Worm (Caenorhabditis elegans) whole organism, young adult: ENCODE data around the gene F52C9.3.

Experiments used
- D2030.7 ChIP-seq: fragments of 200-800 bp; sonication (Bioruptor generic); IDR thresholded peaks from 2 replicates; pipeline ENCODE4 v1.3.6; 2022; ENCODE audit warnings: missing genetic modification reagents, missing genetic modification characterization, missing compliant biosample characterization
- F10E7.11 ChIP-seq: sonication (generic microtip); optimal IDR thresholded peaks from 2 replicates; lab custom pipeline; 2017; ENCODE audit warnings: mild to moderate bottlenecking, missing genetic modification characterization, moderate library complexity, missing compliant biosample characterization
- F33H1.4 ChIP-seq: fragments of 200-800 bp; sonication (Bioruptor generic); IDR thresholded peaks from 2 replicates; pipeline ENCODE4 v1.3.6; 2022; ENCODE audit warnings: missing genetic modification reagents, missing genetic modification characterization, missing compliant biosample characterization
- F37B4.10 ChIP-seq: fragments of 200-800 bp; sonication (Bioruptor generic); IDR thresholded peaks from 2 replicates; pipeline ENCODE4 v1.3.6; 2022; ENCODE audit warnings: missing genetic modification characterization, missing compliant biosample characterization
- K11D2.4 ChIP-seq: fragments of 200-800 bp; sonication (Bioruptor generic); IDR thresholded peaks from 2 replicates; pipeline ENCODE4 v1.3.6; 2022; ENCODE audit warnings: missing genetic modification reagents, missing genetic modification characterization, missing compliant biosample characterization
- T07F8.4 ChIP-seq: sonication (generic microtip); optimal IDR thresholded peaks from 2 replicates; lab custom pipeline; 2016; ENCODE audit warnings: mild to moderate bottlenecking, missing genetic modification characterization, moderate library complexity, missing compliant biosample characterization
- Y56A3A.18 ChIP-seq: fragments of 200-800 bp; sonication (Bioruptor generic); IDR thresholded peaks from 2 replicates; pipeline ENCODE4 v1.3.6; 2022; ENCODE audit warnings: missing genetic modification reagents, missing genetic modification characterization, missing compliant biosample characterization
- Y67H2A.10 ChIP-seq: fragments of 200-800 bp; sonication (Bioruptor generic); conservative IDR thresholded peaks from 2 replicates; pipeline ENCODE4 v1.3.6; 2022; ENCODE audit warnings: missing genetic modification reagents, missing genetic modification characterization, missing compliant biosample characterization
- akir-1 ChIP-seq: fragments of 200-800 bp; sonication (Bioruptor generic); optimal IDR thresholded peaks from 2 replicates; lab custom pipeline; 2018; ENCODE audit warnings: mild to moderate bottlenecking, missing genetic modification characterization, moderate library complexity, missing compliant biosample characterization
- ama-1 ChIP-seq, 3 experiments: fragments of 150-350 bp in 1 of 3; sonication (generic microtip) in 2 of 3; optimal IDR thresholded peaks; 2 replicates each; lab custom pipeline; 2014 to 2018; ENCODE audit warnings: missing biosample characterization in 2 of 3, missing genetic modification characterization in 2 of 3, missing genetic modification reagents in 2 of 3
- aptf-2 ChIP-seq: fragments of 200-800 bp; sonication (Bioruptor generic); conservative IDR thresholded peaks from 2 replicates; pipeline ENCODE4 v1.3.6; 2022; ENCODE audit warnings: missing genetic modification reagents, missing genetic modification characterization, missing compliant biosample characterization
- atf-7 ChIP-seq: sonication (generic microtip); optimal IDR thresholded peaks from 2 replicates; lab custom pipeline; 2017; ENCODE audit warnings: mild to moderate bottlenecking, missing genetic modification characterization, missing compliant biosample characterization
- athp-1 ChIP-seq: sonication (generic microtip); optimal IDR thresholded peaks from 2 replicates; lab custom pipeline; 2017; ENCODE audit warnings: mild to moderate bottlenecking, missing genetic modification characterization, missing compliant biosample characterization
- attf-3 ChIP-seq: fragments of 200-800 bp; sonication (Bioruptor generic); conservative IDR thresholded peaks from 2 replicates; pipeline ENCODE4 v1.3.6; 2022; ENCODE audit warnings: missing genetic modification reagents, missing genetic modification characterization, missing compliant biosample characterization
- attf-5 ChIP-seq: fragments of 200-800 bp; sonication (Bioruptor generic); optimal IDR thresholded peaks from 2 replicates; lab custom pipeline; 2018; ENCODE audit warnings: mild to moderate bottlenecking, missing genetic modification characterization, missing compliant biosample characterization
- attf-6 ChIP-seq: fragments of 200-800 bp; sonication (Bioruptor generic); IDR thresholded peaks from 2 replicates; pipeline ENCODE4 v1.3.6; 2022; ENCODE audit warnings: missing genetic modification reagents, missing genetic modification characterization, missing compliant biosample characterization
- bed-1 ChIP-seq: fragments of 200-800 bp; sonication (Bioruptor generic); IDR thresholded peaks from 2 replicates; pipeline ENCODE4 v1.3.6; 2022; ENCODE audit warnings: missing genetic modification reagents, missing genetic modification characterization, missing compliant biosample characterization
- cebp-1 ChIP-seq, 2 experiments: fragments of 200-800 bp in 1 of 2; sonication (Bioruptor generic) in 1 of 2; sonication (generic microtip) in 1 of 2; IDR thresholded peaks in 1 of 2; optimal IDR thresholded peaks in 1 of 2; 2 replicates each; pipeline versions ENCODE4 v1.3.6 to Lab custom; 2017 to 2022; ENCODE audit warnings: missing compliant biosample characterization in 2 of 2, missing genetic modification characterization in 2 of 2, mild to moderate bottlenecking in 1 of 2, missing genetic modification reagents in 1 of 2, moderate library complexity in 1 of 2
- ceh-100 ChIP-seq: fragments of 200-800 bp; sonication (Bioruptor generic); IDR thresholded peaks from 2 replicates; pipeline ENCODE4 v1.3.6; 2022; ENCODE audit warnings: missing genetic modification reagents, missing genetic modification characterization, missing compliant biosample characterization
- ceh-27 ChIP-seq: fragments of 200-800 bp; sonication (Bioruptor generic); optimal IDR thresholded peaks from 2 replicates; lab custom pipeline; 2018; ENCODE audit warnings: mild to moderate bottlenecking, missing genetic modification characterization, moderate library complexity, missing compliant biosample characterization
- ceh-40 ChIP-seq: fragments of 200-800 bp; sonication (Bioruptor generic); IDR thresholded peaks from 2 replicates; pipeline ENCODE4 v1.3.6; 2022; ENCODE audit warnings: missing genetic modification characterization, missing compliant biosample characterization
- ceh-58 ChIP-seq: fragments of 200-800 bp; sonication (Bioruptor generic); IDR thresholded peaks from 2 replicates; pipeline ENCODE4 v1.3.6; 2022; ENCODE audit warnings: missing genetic modification characterization, missing compliant biosample characterization
- die-1 ChIP-seq: sonication (generic microtip); optimal IDR thresholded peaks from 2 replicates; lab custom pipeline; 2016; ENCODE audit warnings: missing genotype, mild to moderate bottlenecking, missing genetic modification characterization, missing compliant biosample characterization
- efl-1 ChIP-seq: fragments of 150-350 bp; optimal IDR thresholded peaks from 2 replicates; lab custom pipeline; 2014; ENCODE audit warnings: missing biosample characterization, missing genetic modification reagents, missing genetic modification characterization
- ekl-4 ChIP-seq: fragments of 200-800 bp; sonication (Bioruptor generic); IDR thresholded peaks from 2 replicates; pipeline ENCODE4 v1.3.6; 2022; ENCODE audit warnings: missing genetic modification reagents, missing genetic modification characterization, missing compliant biosample characterization
- fkh-3 ChIP-seq: sonication (generic microtip); optimal IDR thresholded peaks from 2 replicates; lab custom pipeline; 2016; ENCODE audit warnings: mild to moderate bottlenecking, missing genetic modification characterization, missing compliant biosample characterization
- hmg-1.2 ChIP-seq: fragments of 200-800 bp; sonication (Bioruptor generic); IDR thresholded peaks from 2 replicates; pipeline ENCODE4 v1.3.6; 2022; ENCODE audit warnings: missing genetic modification reagents, missing genetic modification characterization, missing compliant biosample characterization
- let-526 ChIP-seq: fragments of 200-800 bp; sonication (Bioruptor generic); IDR thresholded peaks from 2 replicates; pipeline ENCODE4 v1.3.6; 2022; ENCODE audit warnings: missing genetic modification reagents, missing genetic modification characterization, missing compliant biosample characterization
- let-607 ChIP-seq, 2 experiments: fragments of 200-800 bp in 1 of 2; sonication (Bioruptor generic) in 1 of 2; sonication (generic microtip) in 1 of 2; optimal IDR thresholded peaks; 2 replicates each; lab custom pipeline; 2016 to 2018; ENCODE audit warnings: mild to moderate bottlenecking in 2 of 2, missing compliant biosample characterization in 2 of 2, missing genetic modification characterization in 2 of 2, moderate library complexity in 2 of 2, missing genotype in 1 of 2
- lin-54 ChIP-seq: fragments of 200-800 bp; sonication (Bioruptor generic); optimal IDR thresholded peaks from 2 replicates; lab custom pipeline; 2018; ENCODE audit warnings: mild to moderate bottlenecking, missing genetic modification characterization, missing compliant biosample characterization
- lir-1 ChIP-seq: fragments of 200-800 bp; sonication (Bioruptor generic); conservative IDR thresholded peaks from 2 replicates; pipeline ENCODE4 v1.3.6; 2022; ENCODE audit warnings: missing genetic modification reagents, missing genetic modification characterization, missing compliant biosample characterization
- lsl-1 ChIP-seq: fragments of 200-800 bp; sonication (Bioruptor generic); optimal IDR thresholded peaks from 2 replicates; lab custom pipeline; 2018; ENCODE audit warnings: mild to moderate bottlenecking, missing genetic modification characterization, moderate library complexity, missing compliant biosample characterization
- madf-6 ChIP-seq: fragments of 200-800 bp; sonication (Bioruptor generic); IDR thresholded peaks from 2 replicates; pipeline ENCODE4 v1.3.6; 2022; ENCODE audit warnings: missing genetic modification reagents, missing genetic modification characterization, missing compliant biosample characterization
- mcd-1 ChIP-seq: fragments of 200-800 bp; sonication (Bioruptor generic); IDR thresholded peaks from 2 replicates; pipeline ENCODE4 v1.3.6; 2022; ENCODE audit warnings: missing genetic modification reagents, missing genetic modification characterization, missing compliant biosample characterization
- nfyb-1 ChIP-seq: fragments of 200-800 bp; sonication (Bioruptor generic); IDR thresholded peaks from 2 replicates; pipeline ENCODE4 v1.3.6; 2022; ENCODE audit warnings: missing genetic modification reagents, missing genetic modification characterization, missing compliant biosample characterization
- nhr-27 ChIP-seq: fragments of 200-800 bp; sonication (Bioruptor generic); optimal IDR thresholded peaks from 2 replicates; lab custom pipeline; 2018; ENCODE audit warnings: mild to moderate bottlenecking, missing genetic modification characterization, moderate library complexity, missing compliant biosample characterization
- pbrm-1 ChIP-seq: fragments of 200-800 bp; sonication (Bioruptor generic); IDR thresholded peaks from 2 replicates; pipeline ENCODE4 v1.3.6; 2022; ENCODE audit warnings: missing genetic modification reagents, missing genetic modification characterization, missing compliant biosample characterization
- pha-4 ChIP-seq: fragments of 150-350 bp; sonication (generic microtip); optimal IDR thresholded peaks from 2 replicates; lab custom pipeline; 2014; ENCODE audit warnings: missing biosample characterization, missing genetic modification reagents, missing genetic modification characterization
- rec-8 ChIP-seq, 2 experiments: sonication (generic microtip); optimal IDR thresholded peaks; 2 replicates each; lab custom pipeline; 2016; ENCODE audit warnings: mild to moderate bottlenecking in 2 of 2, missing genetic modification characterization in 2 of 2, missing genetic modification reagents in 2 of 2, missing genotype in 2 of 2, missing biosample characterization in 1 of 2, missing compliant biosample characterization in 1 of 2, moderate library complexity in 1 of 2
- repo-1 ChIP-seq: sonication (generic microtip); optimal IDR thresholded peaks from 2 replicates; lab custom pipeline; 2017; ENCODE audit warnings: mild to moderate bottlenecking, missing genetic modification characterization, missing compliant biosample characterization
- somi-1 ChIP-seq: fragments of 200-800 bp; sonication (Bioruptor generic); optimal IDR thresholded peaks from 2 replicates; lab custom pipeline; 2018; ENCODE audit warnings: mild to moderate bottlenecking, missing genetic modification characterization, missing compliant biosample characterization
- unc-130 ChIP-seq: sonication (generic microtip); optimal IDR thresholded peaks from 2 replicates; lab custom pipeline; 2016; ENCODE audit warnings: missing genetic modification reagents, missing genetic modification characterization, missing compliant biosample characterization
- xnd-1 ChIP-seq: sonication (generic microtip); optimal IDR thresholded peaks from 2 replicates; lab custom pipeline; 2016; ENCODE audit warnings: missing genotype, missing genetic modification reagents, missing genetic modification characterization, missing compliant biosample characterization
- zfh-2 ChIP-seq: fragments of 200-800 bp; sonication (Bioruptor generic); conservative IDR thresholded peaks from 2 replicates; pipeline ENCODE4 v1.3.6; 2022; ENCODE audit warnings: missing genetic modification reagents, missing genetic modification characterization, missing compliant biosample characterization
- ztf-28 ChIP-seq: fragments of 200-800 bp; sonication (Bioruptor generic); IDR thresholded peaks from 2 replicates; pipeline ENCODE4 v1.3.6; 2022; ENCODE audit warnings: missing genetic modification reagents, missing genetic modification characterization, missing compliant biosample characterization

Gene F52C9.3

DNA sequence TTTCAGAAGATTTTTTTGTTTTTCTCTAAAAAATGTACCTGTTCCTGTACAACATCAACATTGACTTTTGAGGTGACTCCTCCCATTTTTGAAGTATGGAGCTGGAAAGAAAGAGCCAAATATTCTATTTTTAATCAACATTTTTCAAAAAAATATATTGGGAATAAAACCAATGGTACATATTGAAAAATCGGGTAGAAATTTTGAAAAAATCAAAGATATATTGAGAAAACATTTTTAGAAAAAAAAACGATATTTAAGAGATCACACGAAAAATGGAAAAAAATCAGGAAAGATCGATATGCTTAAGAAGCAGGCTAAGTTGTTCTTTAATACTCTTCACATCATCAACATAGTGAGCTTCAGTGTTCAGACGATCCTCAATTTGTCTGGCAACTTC, 24.3 kb downstream of the F52C9.3 start, which contains the start of gene glrx-21:
Gene glrx-21, minus strand, starts transcription at position 101 of the 400 bp plus-strand sequence.
- TF ChIP-seq efl-1 (GFP tag; lab: Kevin White, UChicago) (no peak), attf-6 (no peak), athp-1 (tag; lab: Kevin White, UChicago) (no peak), D2030.7 (GFP tag; lab: Robert Waterston, UW) (no peak), F10E7.11 (no peak), attf-5 (no peak), ama-1 (optimal IDR thresholded peaks at IDR 0.05; lab: Kevin White, UChicago) (no peak), ama-1 (GFP tag; optimal IDR thresholded peaks at IDR 0.05; lab: Kevin White, UChicago) (no peak), ceh-58 (GFP tag; lab: Robert Waterston, UW) (no peak), K11D2.4 (GFP tag; lab: Robert Waterston, UW) (no peak), T07F8.4 (tag; lab: Kevin White, UChicago) (no peak), repo-1 (no peak)

DNA sequence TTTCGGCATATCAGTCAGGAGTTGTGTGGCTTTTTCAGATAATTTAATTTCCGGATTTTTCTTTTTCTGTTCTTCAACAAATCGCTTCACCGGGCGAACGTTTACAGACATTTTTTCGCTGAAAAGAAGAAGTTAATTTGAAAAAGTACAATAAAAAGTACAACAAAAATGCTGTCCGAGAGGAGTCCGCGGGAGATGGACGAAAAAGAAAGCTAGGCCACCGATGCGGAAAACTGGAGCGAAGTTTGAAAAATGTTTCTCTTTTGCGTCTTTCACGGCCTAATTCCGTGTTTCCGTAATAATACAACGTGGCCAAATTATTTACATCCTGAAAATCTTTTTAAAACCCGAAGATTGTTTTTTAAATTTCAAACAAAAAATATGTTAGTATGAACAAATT, 27.6 kb downstream of the F52C9.3 start, which contains the start of gene thoc-5:
Gene thoc-5, minus strand, starts transcription at position 152 of the 400 bp plus-strand sequence.
- TF ChIP-seq ceh-100 (GFP tag; lab: Robert Waterston, UW) (0 out of 2 replicates have a peak, but pooled peaks have one; percentile 42), F37B4.10 (no peak), nhr-27 (no peak), cebp-1 (GFP tag; IDR thresholded peaks at IDR 0.05; lab: Robert Waterston, UW) (no peak), cebp-1 (tag; optimal IDR thresholded peaks at IDR 0.05; lab: Kevin White, UChicago) (peak; percentile 54), akir-1 (GFP tag; lab: Kevin White, UChicago) (no peak), ceh-40 (GFP tag; lab: Robert Waterston, UW) (0 out of 2 replicates have a peak, but pooled peaks have one; percentile 43), nfyb-1 (peak; percentile 44; the same call in 1 of the 2 replicates), F33H1.4 (GFP tag; lab: Robert Waterston, UW) (peak; percentile 61), lsl-1 (GFP tag; lab: Kevin White, UChicago) (peak; percentile 49), ceh-27 (GFP tag; lab: Kevin White, UChicago) (peak; percentile 87), Y67H2A.10 (GFP tag; lab: Robert Waterston, UW) (no peak), madf-6 (GFP tag; lab: Robert Waterston, UW) (peak; percentile 65; the same call in 1 of the 2 replicates), mcd-1 (GFP tag; lab: Robert Waterston, UW) (peak; percentile 81), Y56A3A.18 (GFP tag; lab: Robert Waterston, UW) (no peak), ztf-28 (GFP tag; lab: Robert Waterston, UW) (0 out of 2 replicates have a peak, but pooled peaks have one; percentile 25), athp-1 (tag; lab: Kevin White, UChicago) (peak; percentile 35), let-526 (GFP tag; lab: Robert Waterston, UW) (peak; percentile 69), unc-130 (GFP tag; lab: Kevin White, UChicago) (peak; percentile 89), let-607 (tag; optimal IDR thresholded peaks at IDR 0.05; lab: Kevin White, UChicago) (peak in 1 of 2 experiments; percentile 56), somi-1 (no peak), bed-1 (GFP tag; lab: Robert Waterston, UW) (no peak), pha-4 (tag; lab: Kevin White, UChicago) (no peak), hmg-1.2 (peak; percentile 26; the same call in 1 of the 2 replicates), die-1 (tag; lab: Kevin White, UChicago) (no peak), atf-7 (no peak), K11D2.4 (GFP tag; lab: Robert Waterston, UW) (peak; percentile 77), lin-54 (peak; percentile 94), attf-3 (GFP tag; lab: Robert Waterston, UW) (peak; percentile 64; the same call in 1 of the 2 replicates), fkh-3 (no peak), aptf-2 (GFP tag; lab: Robert Waterston, UW) (peak; percentile 75), zfh-2 (GFP tag; lab: Robert Waterston, UW) (no peak), attf-5 (peak; percentile 6), efl-1 (GFP tag; lab: Kevin White, UChicago) (peak; percentile 70), ekl-4 (GFP tag; lab: Robert Waterston, UW) (peak; percentile 47; the same call in 1 of the 2 replicates), lir-1 (GFP tag; lab: Robert Waterston, UW) (peak; percentile 84), rec-8 (tag; optimal IDR thresholded peaks at IDR 0.05; lab: Kevin White, UChicago) (peak; percentile 45 to 56), pbrm-1 (GFP tag; lab: Robert Waterston, UW) (peak; percentile 61; the same call in 1 of the 2 replicates), xnd-1 (tag; lab: Kevin White, UChicago) (peak; percentile 30)
